Worm (Caenorhabditis elegans) whole organism, young adult: ENCODE measurements around the gene R07H5.16.

Experiments used
- F49E8.2 ChIP-seq: sonication (generic microtip); optimal IDR thresholded peaks from 3 replicates; lab custom pipeline; 2017; ENCODE audit warnings: missing genetic modification characterization, mild to moderate bottlenecking, missing compliant biosample characterization, antibody characterized with exemption, moderate library complexity; ENCODE audit not compliant: insufficient read depth
- dpl-1 ChIP-seq: fragments of 150-350 bp; optimal IDR thresholded peaks from 2 replicates; lab custom pipeline; 2014; ENCODE audit warnings: missing biosample characterization, missing genetic modification reagents, missing genetic modification characterization
- fkh-3 ChIP-seq: sonication (generic microtip); optimal IDR thresholded peaks from 2 replicates; lab custom pipeline; 2016; ENCODE audit warnings: mild to moderate bottlenecking, missing genetic modification characterization, missing compliant biosample characterization
- hsf-1 ChIP-seq: fragments of 200-800 bp; sonication (Bioruptor generic); IDR thresholded peaks from 2 replicates; pipeline ENCODE4 v1.3.6; 2022; ENCODE audit warnings: missing genetic modification reagents, missing genetic modification characterization, missing compliant biosample characterization
- nfya-1 ChIP-seq: sonication (generic microtip); optimal IDR thresholded peaks from 2 replicates; lab custom pipeline; 2017; ENCODE audit warnings: antibody characterized with exemption, missing compliant biosample characterization, missing genetic modification characterization, borderline replicate concordance; ENCODE audit not compliant: insufficient read depth
- pha-4 ChIP-seq: fragments of 150-350 bp; sonication (generic microtip); optimal IDR thresholded peaks from 2 replicates; lab custom pipeline; 2014; ENCODE audit warnings: missing biosample characterization, missing genetic modification reagents, missing genetic modification characterization
- rec-8 ChIP-seq, 2 experiments: sonication (generic microtip); optimal IDR thresholded peaks; 2 replicates each; lab custom pipeline; 2016; ENCODE audit warnings: mild to moderate bottlenecking in 2 of 2, missing genetic modification characterization in 2 of 2, missing genetic modification reagents in 2 of 2, missing genotype in 2 of 2, missing biosample characterization in 1 of 2, missing compliant biosample characterization in 1 of 2, moderate library complexity in 1 of 2
- xnd-1 ChIP-seq: sonication (generic microtip); optimal IDR thresholded peaks from 2 replicates; lab custom pipeline; 2016; ENCODE audit warnings: missing genotype, missing genetic modification reagents, missing genetic modification characterization, missing compliant biosample characterization

DNA sequence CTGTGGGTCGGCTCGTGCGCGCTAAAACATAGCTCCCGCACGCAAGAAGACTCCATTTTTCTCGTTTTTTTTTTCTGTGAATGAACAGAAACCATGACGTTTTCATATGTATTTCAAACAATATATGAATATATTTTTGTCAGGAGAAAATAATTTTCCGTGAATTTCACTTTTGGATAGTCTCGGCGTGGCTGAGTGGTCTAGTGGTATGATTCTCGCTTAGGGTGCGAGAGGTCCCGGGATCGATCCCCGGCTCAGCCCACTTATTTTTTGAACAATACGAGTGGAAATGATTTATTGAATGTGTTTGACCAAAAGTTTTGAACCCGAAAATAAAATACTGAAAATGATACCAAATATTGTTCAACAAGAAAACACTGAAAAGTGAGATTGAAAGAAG lies 32.2 kb downstream of the R07H5.16 start:
- TF ChIP-seq F49E8.2 (tag; lab: Kevin White, UChicago), result no peak
- TF ChIP-seq rec-8 (tag; optimal IDR thresholded peaks at IDR 0.05; lab: Kevin White, UChicago), result no peak
- no peak for TF ChIP-seq hsf-1 (GFP tag; lab: Robert Waterston, UW)
- TF ChIP-seq pha-4 (tag; lab: Kevin White, UChicago), result no peak
- TF ChIP-seq fkh-3 (tag; lab: Kevin White, UChicago), result no peak
- no peak for TF ChIP-seq nfya-1 (tag; lab: Kevin White, UChicago)
- TF ChIP-seq dpl-1 (GFP tag; lab: Kevin White, UChicago), result no peak
- TF ChIP-seq xnd-1, result no peak
